Worm (Caenorhabditis elegans) whole organism, L1 larva: ENCODE results near the gene F10E7.5.

Experiments used
- C16A3.4 ChIP-seq: fragments of 150-350 bp; optimal IDR thresholded peaks from 2 replicates; lab custom pipeline; 2014; ENCODE audit warnings: missing biosample characterization, missing genetic modification characterization
- ceh-63 ChIP-seq: fragments of 200-800 bp; sonication (Bioruptor generic); optimal IDR thresholded peaks from 2 replicates; lab custom pipeline; 2018; ENCODE audit warnings: mild to moderate bottlenecking, missing genetic modification characterization, missing compliant biosample characterization
- ceh-82 ChIP-seq, 3 experiments: fragments of 150-350 bp in 1 of 3; sonication (generic microtip) in 2 of 3; optimal IDR thresholded peaks; 2 replicates each; lab custom pipeline; 2014 to 2017; ENCODE audit warnings: missing biosample characterization in 3 of 3, missing genetic modification characterization in 3 of 3
- ceh-88 ChIP-seq: fragments of 200-800 bp; sonication (Bioruptor generic); IDR thresholded peaks from 2 replicates; pipeline ENCODE4 v1.3.6; 2022; ENCODE audit warnings: missing genetic modification characterization, missing compliant biosample characterization
- ceh-90 ChIP-seq: sonication (generic microtip); optimal IDR thresholded peaks from 2 replicates; lab custom pipeline; 2016; ENCODE audit warnings: missing genetic modification characterization, missing compliant biosample characterization
- ces-1 ChIP-seq: fragments of 150-350 bp; optimal IDR thresholded peaks from 2 replicates; lab custom pipeline; 2014; ENCODE audit warnings: missing biosample characterization, missing genetic modification reagents, missing genetic modification characterization
- egl-13 ChIP-seq: sonication (generic microtip); optimal IDR thresholded peaks from 2 replicates; lab custom pipeline; 2016; ENCODE audit warnings: missing genotype, missing genetic modification reagents, missing genetic modification characterization, missing compliant biosample characterization
- egl-27 ChIP-seq, 2 experiments: fragments of 150-350 bp in 1 of 2; sonication (generic microtip); optimal IDR thresholded peaks; 3 replicates each; lab custom pipeline; 2017 to 2018; ENCODE audit warnings: missing biosample characterization in 2 of 2, missing genetic modification characterization in 2 of 2, missing genetic modification reagents in 2 of 2
- elt-2 ChIP-seq: sonication (generic microtip); optimal IDR thresholded peaks from 2 replicates; lab custom pipeline; 2016; ENCODE audit warnings: missing genetic modification characterization, mild to moderate bottlenecking, inconsistent platforms, missing compliant biosample characterization, missing genetic modification reagents
- fkh-4 ChIP-seq: sonication (generic microtip); optimal IDR thresholded peaks from 2 replicates; lab custom pipeline; 2016; ENCODE audit warnings: missing compliant biosample characterization, missing genetic modification characterization, borderline replicate concordance
- grh-1 ChIP-seq: fragments of 200-800 bp; sonication (Bioruptor generic); IDR thresholded peaks from 2 replicates; pipeline ENCODE4 v1.3.6; 2022; ENCODE audit warnings: missing genetic modification reagents, missing genetic modification characterization, missing compliant biosample characterization
- irx-1 ChIP-seq: sonication (generic microtip); optimal IDR thresholded peaks from 2 replicates; lab custom pipeline; 2016; ENCODE audit warnings: missing genetic modification characterization, missing compliant biosample characterization
- lin-13 ChIP-seq: fragments of 150-350 bp; optimal IDR thresholded peaks from 2 replicates; lab custom pipeline; 2014; ENCODE audit warnings: missing biosample characterization, missing genetic modification reagents, missing genetic modification characterization
- mdl-1 ChIP-seq, 2 experiments: fragments of 150-350 bp; optimal IDR thresholded peaks; 2 replicates each; lab custom pipeline; 2014 to 2017; ENCODE audit warnings: missing biosample characterization in 2 of 2, missing genetic modification characterization in 2 of 2, inconsistent platforms in 1 of 2
- mef-2 ChIP-seq: fragments of 150-350 bp; optimal IDR thresholded peaks from 2 replicates; lab custom pipeline; 2014; ENCODE audit warnings: missing biosample characterization, missing genetic modification characterization
- nhr-11 ChIP-seq: fragments of 150-350 bp; optimal IDR thresholded peaks from 2 replicates; lab custom pipeline; 2014; ENCODE audit warnings: missing biosample characterization, missing genetic modification characterization
- nhr-20 ChIP-seq: sonication (generic microtip); optimal IDR thresholded peaks from 2 replicates; lab custom pipeline; 2016; ENCODE audit warnings: mild to moderate bottlenecking, missing genetic modification characterization, missing compliant biosample characterization
- nhr-47 ChIP-seq: sonication (generic microtip); optimal IDR thresholded peaks from 2 replicates; lab custom pipeline; 2016; ENCODE audit warnings: mild to moderate bottlenecking, missing genetic modification characterization, moderate library complexity, missing compliant biosample characterization
- nhr-76 ChIP-seq: sonication (generic microtip); optimal IDR thresholded peaks from 2 replicates; lab custom pipeline; 2017; ENCODE audit warnings: missing biosample characterization, missing genetic modification characterization
- nhr-77 ChIP-seq: fragments of 150-350 bp; optimal IDR thresholded peaks from 2 replicates; lab custom pipeline; 2014; ENCODE audit warnings: missing biosample characterization, missing genetic modification characterization
- nhr-85 ChIP-seq: sonication (generic microtip); peaks from one replicate; lab custom pipeline; 2016; ENCODE audit warnings: missing genetic modification characterization, inconsistent platforms, missing compliant biosample characterization
- nhr-90 ChIP-seq: sonication (generic microtip); optimal IDR thresholded peaks from 2 replicates; lab custom pipeline; 2016; ENCODE audit warnings: mild to moderate bottlenecking, missing genetic modification characterization, missing compliant biosample characterization; ENCODE audit not compliant: poor library complexity
- pag-3 ChIP-seq: sonication (generic microtip); optimal IDR thresholded peaks from 2 replicates; lab custom pipeline; 2017; ENCODE audit warnings: missing genetic modification characterization, mild to moderate bottlenecking, missing compliant biosample characterization, antibody characterized with exemption, borderline replicate concordance; ENCODE audit not compliant: insufficient read depth
- pax-3 ChIP-seq: fragments of 200-800 bp; sonication (Bioruptor generic); optimal IDR thresholded peaks from 2 replicates; lab custom pipeline; 2018; ENCODE audit warnings: mild to moderate bottlenecking, missing genetic modification characterization, moderate library complexity, missing compliant biosample characterization
- rnt-1 ChIP-seq: sonication (generic microtip); optimal IDR thresholded peaks from 2 replicates; lab custom pipeline; 2016; ENCODE audit warnings: mild to moderate bottlenecking, missing genetic modification characterization, moderate library complexity, missing compliant biosample characterization
- skn-1 ChIP-seq: fragments of 150-350 bp; optimal IDR thresholded peaks from 2 replicates; lab custom pipeline; 2014; ENCODE audit warnings: missing biosample characterization, missing genetic modification characterization
- snu-23 ChIP-seq: sonication (generic microtip); optimal IDR thresholded peaks from 2 replicates; lab custom pipeline; 2016; ENCODE audit warnings: missing genetic modification characterization, missing compliant biosample characterization
- unc-30 ChIP-seq: sonication (generic microtip); optimal IDR thresholded peaks from 2 replicates; lab custom pipeline; 2017; ENCODE audit warnings: missing biosample characterization, missing genetic modification characterization
- unc-98 ChIP-seq: fragments of 200-800 bp; sonication (Bioruptor generic); IDR thresholded peaks from 2 replicates; pipeline ENCODE4 v1.3.6; 2022; ENCODE audit warnings: missing genetic modification characterization, missing compliant biosample characterization
- zag-1 ChIP-seq: fragments of 150-350 bp; optimal IDR thresholded peaks from 2 replicates; lab custom pipeline; 2014; ENCODE audit warnings: missing biosample characterization, missing genetic modification characterization
- ztf-11 ChIP-seq, 2 experiments: sonication (generic microtip); optimal IDR thresholded peaks; 2 replicates each; lab custom pipeline; 2016 to 2017; ENCODE audit warnings: missing genetic modification characterization in 2 of 2, missing biosample characterization in 1 of 2, missing compliant biosample characterization in 1 of 2

The F10E7.5 gene

ce11 chrII:7112780-7113179 is 1.0 kb downstream of the F10E7.5 start, which contains the start of gene F10E7.6:
Gene F10E7.6, plus strand, starts transcription at chrII:7113080.
- TF ChIP-seq mef-2 (no peak), skn-1 (tag; lab: Kevin White, UChicago) (no peak), ceh-88 (GFP tag; lab: Robert Waterston, UW) (no peak), ces-1 (no peak), nhr-20 (tag; lab: Kevin White, UChicago) (no peak), ztf-11 (tag; optimal IDR thresholded peaks at IDR 0.05; lab: Kevin White, UChicago) (no peak), ceh-63 (GFP tag; lab: Kevin White, UChicago) (no peak), ceh-82 (tag; optimal IDR thresholded peaks at IDR 0.05; lab: Kevin White, UChicago) (no peak)

ce11 chrII:7115638-7116037 is 3.9 kb downstream of the F10E7.5 start, which contains the start of gene cutl-5:
Gene cutl-5, minus strand, starts transcription at chrII:7115906.
- TF ChIP-seq nhr-11 (tag; lab: Kevin White, UChicago) (no peak), egl-27 (tag; optimal IDR thresholded peaks at IDR 0.05; lab: Kevin White, UChicago) (no peak), unc-98 (GFP tag; lab: Robert Waterston, UW) (no peak), egl-13 (tag; lab: Kevin White, UChicago) (no peak), nhr-76 (tag; lab: Kevin White, UChicago) (no peak), nhr-85 (tag; lab: Kevin White, UChicago) (no peak), lin-13 (GFP tag; lab: Kevin White, UChicago) (no peak), nhr-20 (tag; lab: Kevin White, UChicago) (no peak), C16A3.4 (tag; lab: Kevin White, UChicago) (no peak), ceh-88 (GFP tag; lab: Robert Waterston, UW) (no peak), ces-1 (no peak), irx-1 (tag; lab: Kevin White, UChicago) (no peak), nhr-47 (no peak), elt-2 (tag; lab: Kevin White, UChicago) (no peak), zag-1 (tag; lab: Kevin White, UChicago) (no peak)
- TF ChIP-seq, all 84 proteins: peak for 0

ce11 chrII:7116350-7116749 is 4.6 kb downstream of the F10E7.5 start, which contains the start of gene spon-1:
Gene spon-1, plus strand, starts transcription at chrII:7116557.
- no peak for TF ChIP-seq grh-1
- TF ChIP-seq ceh-82 (tag; optimal IDR thresholded peaks at IDR 0.05; lab: Kevin White, UChicago), result no peak
- TF ChIP-seq snu-23 (GFP tag; lab: Kevin White, UChicago), result no peak
- TF ChIP-seq lin-13 (GFP tag; lab: Kevin White, UChicago), result no peak
- no peak for TF ChIP-seq nhr-85 (tag; lab: Kevin White, UChicago)
- TF ChIP-seq fkh-4, result no peak
- no peak for TF ChIP-seq pag-3 (tag; lab: Kevin White, UChicago)

- TF ChIP-seq rnt-1 (tag; lab: Kevin White, UChicago), result no peak
- TF ChIP-seq mdl-1 (tag; optimal IDR thresholded peaks at IDR 0.05; lab: Kevin White, UChicago), result no peak
- TF ChIP-seq nhr-47, result no peak
- no peak for TF ChIP-seq pax-3 (tag; lab: Kevin White, UChicago)
- no peak for TF ChIP-seq zag-1 (tag; lab: Kevin White, UChicago)
- no peak for TF ChIP-seq nhr-11 (tag; lab: Kevin White, UChicago)
- no peak for TF ChIP-seq unc-30 (tag; lab: Kevin White, UChicago)
- TF ChIP-seq nhr-90 (tag; lab: Kevin White, UChicago), result no peak
- TF ChIP-seq ceh-90 (tag; lab: Kevin White, UChicago), result no peak
Measured at ce11 chrII:7119525-7119924, 7.7 kb downstream of the F10E7.5 start.

- TF ChIP-seq nhr-77 (no peak), ceh-90 (tag; lab: Kevin White, UChicago) (no peak)
Measured at ce11 chrII:7121762-7122292, 10.0 kb downstream of the F10E7.5 start, which contains the start of gene F10E7.2. Gene F10E7.2, plus strand, starts transcription at chrII:7122242.
